Worm (Caenorhabditis elegans) whole organism, young adult: ENCODE results near the gene mnp-1.

ENCODE experiments used
- C06A6.2 ChIP-seq: fragments of 200-800 bp; sonication (Bioruptor generic); conservative IDR thresholded peaks from 2 replicates; pipeline ENCODE4 v1.3.6; 2022; ENCODE audit warnings: missing genetic modification characterization, missing compliant biosample characterization
- D2030.7 ChIP-seq: fragments of 200-800 bp; sonication (Bioruptor generic); IDR thresholded peaks from 2 replicates; pipeline ENCODE4 v1.3.6; 2022; ENCODE audit warnings: missing genetic modification reagents, missing genetic modification characterization, missing compliant biosample characterization
- F33H1.4 ChIP-seq: fragments of 200-800 bp; sonication (Bioruptor generic); IDR thresholded peaks from 2 replicates; pipeline ENCODE4 v1.3.6; 2022; ENCODE audit warnings: missing genetic modification reagents, missing genetic modification characterization, missing compliant biosample characterization
- F57C9.4 ChIP-seq: sonication (generic microtip); optimal IDR thresholded peaks from 2 replicates; lab custom pipeline; 2017; ENCODE audit warnings: mild to moderate bottlenecking, missing genetic modification characterization, missing compliant biosample characterization
- K12H6.12 ChIP-seq: fragments of 200-800 bp; sonication (Bioruptor generic); optimal IDR thresholded peaks from 2 replicates; lab custom pipeline; 2018; ENCODE audit warnings: mild to moderate bottlenecking, missing genetic modification characterization, missing compliant biosample characterization
- T07F8.4 ChIP-seq: sonication (generic microtip); optimal IDR thresholded peaks from 2 replicates; lab custom pipeline; 2016; ENCODE audit warnings: mild to moderate bottlenecking, missing genetic modification characterization, moderate library complexity, missing compliant biosample characterization
- T26A5.8 ChIP-seq: sonication (generic microtip); optimal IDR thresholded peaks from 2 replicates; lab custom pipeline; 2016; ENCODE audit warnings: missing genetic modification characterization, missing compliant biosample characterization
- Y53F4B.3 ChIP-seq: fragments of 200-800 bp; sonication (Bioruptor generic); IDR thresholded peaks from 2 replicates; pipeline ENCODE4 v1.3.6; 2022; ENCODE audit warnings: missing genetic modification reagents, missing genetic modification characterization, missing compliant biosample characterization
- Y56A3A.18 ChIP-seq: fragments of 200-800 bp; sonication (Bioruptor generic); IDR thresholded peaks from 2 replicates; pipeline ENCODE4 v1.3.6; 2022; ENCODE audit warnings: missing genetic modification reagents, missing genetic modification characterization, missing compliant biosample characterization
- aptf-2 ChIP-seq: fragments of 200-800 bp; sonication (Bioruptor generic); conservative IDR thresholded peaks from 2 replicates; pipeline ENCODE4 v1.3.6; 2022; ENCODE audit warnings: missing genetic modification reagents, missing genetic modification characterization, missing compliant biosample characterization
- atf-7 ChIP-seq: sonication (generic microtip); optimal IDR thresholded peaks from 2 replicates; lab custom pipeline; 2017; ENCODE audit warnings: mild to moderate bottlenecking, missing genetic modification characterization, missing compliant biosample characterization
- bed-1 ChIP-seq: fragments of 200-800 bp; sonication (Bioruptor generic); IDR thresholded peaks from 2 replicates; pipeline ENCODE4 v1.3.6; 2022; ENCODE audit warnings: missing genetic modification reagents, missing genetic modification characterization, missing compliant biosample characterization
- ccch-3 ChIP-seq: fragments of 200-800 bp; sonication (Bioruptor generic); optimal IDR thresholded peaks from 2 replicates; lab custom pipeline; 2018; ENCODE audit warnings: mild to moderate bottlenecking, missing genetic modification characterization, missing compliant biosample characterization
- ceh-27 ChIP-seq: fragments of 200-800 bp; sonication (Bioruptor generic); optimal IDR thresholded peaks from 2 replicates; lab custom pipeline; 2018; ENCODE audit warnings: mild to moderate bottlenecking, missing genetic modification characterization, moderate library complexity, missing compliant biosample characterization
- ceh-40 ChIP-seq: fragments of 200-800 bp; sonication (Bioruptor generic); IDR thresholded peaks from 2 replicates; pipeline ENCODE4 v1.3.6; 2022; ENCODE audit warnings: missing genetic modification characterization, missing compliant biosample characterization
- ceh-58 ChIP-seq: fragments of 200-800 bp; sonication (Bioruptor generic); IDR thresholded peaks from 2 replicates; pipeline ENCODE4 v1.3.6; 2022; ENCODE audit warnings: missing genetic modification characterization, missing compliant biosample characterization
- ceh-91 ChIP-seq: fragments of 200-800 bp; sonication (Bioruptor generic); IDR thresholded peaks from 2 replicates; pipeline ENCODE4 v1.3.6; 2022; ENCODE audit warnings: missing genetic modification reagents, missing genetic modification characterization, missing compliant biosample characterization
- dox-1 ChIP-seq: fragments of 200-800 bp; sonication (Bioruptor generic); IDR thresholded peaks from 2 replicates; pipeline ENCODE4 v1.3.6; 2022; ENCODE audit warnings: missing genetic modification reagents, missing genetic modification characterization, missing compliant biosample characterization
- dpl-1 ChIP-seq: fragments of 150-350 bp; optimal IDR thresholded peaks from 2 replicates; lab custom pipeline; 2014; ENCODE audit warnings: missing biosample characterization, missing genetic modification reagents, missing genetic modification characterization
- him-1 ChIP-seq: sonication (generic microtip); optimal IDR thresholded peaks from 2 replicates; lab custom pipeline; 2016; ENCODE audit warnings: missing genotype, missing genetic modification reagents, missing genetic modification characterization, missing compliant biosample characterization
- hrde-1 ChIP-seq: sonication (generic microtip); optimal IDR thresholded peaks from 2 replicates; lab custom pipeline; 2016; ENCODE audit warnings: missing genetic modification characterization, mild to moderate bottlenecking, missing compliant biosample characterization, moderate library complexity, missing genotype, missing genetic modification reagents, borderline replicate concordance
- let-526 ChIP-seq: fragments of 200-800 bp; sonication (Bioruptor generic); IDR thresholded peaks from 2 replicates; pipeline ENCODE4 v1.3.6; 2022; ENCODE audit warnings: missing genetic modification reagents, missing genetic modification characterization, missing compliant biosample characterization
- let-607 ChIP-seq, 2 experiments: fragments of 200-800 bp in 1 of 2; sonication (Bioruptor generic) in 1 of 2; sonication (generic microtip) in 1 of 2; optimal IDR thresholded peaks; 2 replicates each; lab custom pipeline; 2016 to 2018; ENCODE audit warnings: mild to moderate bottlenecking in 2 of 2, missing compliant biosample characterization in 2 of 2, missing genetic modification characterization in 2 of 2, moderate library complexity in 2 of 2, missing genotype in 1 of 2
- lin-26 ChIP-seq: fragments of 200-800 bp; sonication (Bioruptor generic); IDR thresholded peaks from 2 replicates; pipeline ENCODE4 v1.3.6; 2022; ENCODE audit warnings: missing genetic modification reagents, missing genetic modification characterization, missing compliant biosample characterization
- lin-54 ChIP-seq: fragments of 200-800 bp; sonication (Bioruptor generic); optimal IDR thresholded peaks from 2 replicates; lab custom pipeline; 2018; ENCODE audit warnings: mild to moderate bottlenecking, missing genetic modification characterization, missing compliant biosample characterization
- lir-1 ChIP-seq: fragments of 200-800 bp; sonication (Bioruptor generic); conservative IDR thresholded peaks from 2 replicates; pipeline ENCODE4 v1.3.6; 2022; ENCODE audit warnings: missing genetic modification reagents, missing genetic modification characterization, missing compliant biosample characterization
- lsl-1 ChIP-seq: fragments of 200-800 bp; sonication (Bioruptor generic); optimal IDR thresholded peaks from 2 replicates; lab custom pipeline; 2018; ENCODE audit warnings: mild to moderate bottlenecking, missing genetic modification characterization, moderate library complexity, missing compliant biosample characterization
- madf-3 ChIP-seq: fragments of 200-800 bp; sonication (Bioruptor generic); IDR thresholded peaks from 2 replicates; pipeline ENCODE4 v1.3.6; 2022; ENCODE audit warnings: missing genetic modification reagents, missing genetic modification characterization, missing compliant biosample characterization
- madf-6 ChIP-seq: fragments of 200-800 bp; sonication (Bioruptor generic); IDR thresholded peaks from 2 replicates; pipeline ENCODE4 v1.3.6; 2022; ENCODE audit warnings: missing genetic modification reagents, missing genetic modification characterization, missing compliant biosample characterization
- madf-8 ChIP-seq: fragments of 200-800 bp; sonication (Bioruptor generic); conservative IDR thresholded peaks from 2 replicates; pipeline ENCODE4 v1.3.6; 2022; ENCODE audit warnings: missing genetic modification reagents, missing genetic modification characterization, missing compliant biosample characterization
- nhr-179 ChIP-seq: sonication (generic microtip); optimal IDR thresholded peaks from 2 replicates; lab custom pipeline; 2016; ENCODE audit warnings: mild to moderate bottlenecking, missing genetic modification characterization, missing compliant biosample characterization
- nhr-80 ChIP-seq: sonication (generic microtip); optimal IDR thresholded peaks from 2 replicates; lab custom pipeline; 2016; ENCODE audit warnings: missing genetic modification characterization, missing compliant biosample characterization
- pha-4 ChIP-seq: fragments of 150-350 bp; sonication (generic microtip); optimal IDR thresholded peaks from 2 replicates; lab custom pipeline; 2014; ENCODE audit warnings: missing biosample characterization, missing genetic modification reagents, missing genetic modification characterization
- rpc-1 ChIP-seq, 2 experiments: fragments of 150-350 bp in 1 of 2; sonication (generic microtip) in 1 of 2; optimal IDR thresholded peaks; 2 replicates each; lab custom pipeline; 2014 to 2018; ENCODE audit warnings: missing biosample characterization in 1 of 2, missing genetic modification characterization in 1 of 2, missing genetic modification reagents in 1 of 2, missing genotype in 1 of 2
- sea-2 ChIP-seq: fragments of 200-800 bp; sonication (Bioruptor generic); IDR thresholded peaks from 2 replicates; pipeline ENCODE4 v1.3.6; 2022; ENCODE audit warnings: missing genetic modification characterization, missing compliant biosample characterization
- snpc-1.3 ChIP-seq: sonication (generic microtip); optimal IDR thresholded peaks from 2 replicates; lab custom pipeline; 2017; ENCODE audit warnings: missing genetic modification characterization, mild to moderate bottlenecking, missing compliant biosample characterization, antibody characterized with exemption, moderate library complexity, missing genotype, missing genetic modification reagents; ENCODE audit not compliant: insufficient read depth
- sptf-2 ChIP-seq: fragments of 200-800 bp; sonication (Bioruptor generic); optimal IDR thresholded peaks from 2 replicates; lab custom pipeline; 2018; ENCODE audit warnings: mild to moderate bottlenecking, missing genetic modification characterization, missing compliant biosample characterization
- xnd-1 ChIP-seq: sonication (generic microtip); optimal IDR thresholded peaks from 2 replicates; lab custom pipeline; 2016; ENCODE audit warnings: missing genotype, missing genetic modification reagents, missing genetic modification characterization, missing compliant biosample characterization
- zim-3 ChIP-seq: sonication (generic microtip); optimal IDR thresholded peaks from 2 replicates; lab custom pipeline; 2017; ENCODE audit warnings: mild to moderate bottlenecking, missing genetic modification characterization, moderate library complexity, missing compliant biosample characterization
- ztf-22 ChIP-seq: fragments of 200-800 bp; sonication (Bioruptor generic); optimal IDR thresholded peaks from 2 replicates; lab custom pipeline; 2018; ENCODE audit warnings: mild to moderate bottlenecking, missing genetic modification characterization, moderate library complexity, missing compliant biosample characterization
- ztf-25 ChIP-seq: fragments of 200-800 bp; sonication (Bioruptor generic); IDR thresholded peaks from 2 replicates; pipeline ENCODE4 v1.3.6; 2022; ENCODE audit warnings: missing genetic modification reagents, missing genetic modification characterization, missing compliant biosample characterization
- ztf-28 ChIP-seq: fragments of 200-800 bp; sonication (Bioruptor generic); IDR thresholded peaks from 2 replicates; pipeline ENCODE4 v1.3.6; 2022; ENCODE audit warnings: missing genetic modification reagents, missing genetic modification characterization, missing compliant biosample characterization
- ztf-6 ChIP-seq: fragments of 200-800 bp; sonication (Bioruptor generic); IDR thresholded peaks from 2 replicates; pipeline ENCODE4 v1.3.6; 2022; ENCODE audit warnings: missing genetic modification reagents, missing genetic modification characterization, missing compliant biosample characterization

The mnp-1 gene

ce11 chrIII:4356384-4356783, at the start of gene mnp-1:
TSS of gene mnp-1 (plus strand) at chrIII:4356594.
- TF ChIP-seq ccch-3 (no peak), let-607 (tag; optimal IDR thresholded peaks at IDR 0.05; lab: Kevin White, UChicago) (no peak), zim-3 (tag; lab: Kevin White, UChicago) (no peak), rpc-1 (optimal IDR thresholded peaks at IDR 0.05; lab: Kevin White, UChicago) (no peak), rpc-1 (tag; optimal IDR thresholded peaks at IDR 0.05; lab: Kevin White, UChicago) (no peak), dox-1 (GFP tag; lab: Robert Waterston, UW) (no peak), lin-54 (GFP tag; lab: Kevin White, UChicago) (no peak), ztf-28 (GFP tag; lab: Robert Waterston, UW) (no peak), C06A6.2 (GFP tag; lab: Robert Waterston, UW) (no peak), lir-1 (no peak), K12H6.12 (tag; lab: Kevin White, UChicago) (no peak), Y56A3A.18 (no peak), F57C9.4 (tag; lab: Kevin White, UChicago) (no peak), ztf-22 (GFP tag; lab: Kevin White, UChicago) (no peak), sptf-2 (GFP tag; lab: Kevin White, UChicago) (no peak), ceh-40 (GFP tag; lab: Robert Waterston, UW) (no peak), ztf-6 (GFP tag; lab: Robert Waterston, UW) (no peak), hrde-1 (no peak)

ce11 chrIII:4309303-4309702, 47.1 kb upstream of the mnp-1 start:
- TF ChIP-seq madf-8 (no peak), T26A5.8 (tag; lab: Kevin White, UChicago) (no peak)

DNA sequence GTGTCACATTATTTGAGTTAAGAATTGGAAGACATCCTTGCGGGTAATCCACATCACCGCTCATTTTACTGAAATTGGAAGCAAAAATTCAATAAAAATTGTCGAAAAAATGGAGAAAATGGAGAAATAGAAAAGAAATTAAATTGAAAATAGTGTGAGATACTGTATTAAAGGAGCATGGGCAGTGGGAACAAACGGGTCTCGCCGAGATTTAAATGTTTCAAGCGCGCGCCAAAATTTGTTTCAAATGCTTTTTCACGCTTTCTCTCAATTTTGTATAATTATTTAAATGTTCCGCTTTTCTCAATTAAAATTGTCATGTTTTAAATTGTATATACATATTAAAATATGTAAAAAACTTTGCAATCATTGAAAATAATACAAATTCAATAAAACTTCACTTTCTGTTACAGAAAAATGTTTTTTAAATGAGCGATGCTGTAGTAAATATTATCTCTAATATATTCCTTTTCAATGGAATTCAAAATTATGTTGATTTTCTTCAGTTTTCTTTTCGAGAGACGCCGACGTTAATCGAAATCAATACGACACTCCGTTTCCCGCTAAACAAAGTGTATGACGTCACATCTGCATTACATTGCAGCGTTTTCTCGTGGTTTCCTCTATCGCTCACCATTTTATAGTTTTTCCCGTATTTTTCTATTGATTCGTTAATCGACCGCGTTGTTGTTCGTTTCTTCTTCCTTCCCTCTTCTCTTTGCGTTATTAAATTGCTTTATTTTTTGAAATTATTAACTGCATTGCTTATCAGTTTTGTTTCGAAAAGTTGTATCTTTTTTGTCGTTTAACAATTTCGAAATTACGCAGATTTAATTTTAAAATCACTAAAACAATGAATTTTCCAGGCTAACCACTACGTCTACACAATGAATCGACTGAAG, 43.1 kb upstream of the mnp-1 start, which contains the start of the genes evl-14 and dcn-1:
Gene evl-14, minus strand, starts transcription at position 68 of the 902 bp plus-strand sequence.
Gene dcn-1, plus strand, starts transcription at position 852 of the 902 bp plus-strand sequence.
- TF ChIP-seq sea-2 (GFP tag; lab: Robert Waterston, UW), result no peak
- peak; percentile 2 for TF ChIP-seq him-1 (tag; lab: Kevin White, UChicago)
- TF ChIP-seq F33H1.4 (GFP tag; lab: Robert Waterston, UW), result peak; percentile 94
- TF ChIP-seq lsl-1 (GFP tag; lab: Kevin White, UChicago), result peak; percentile 92
- TF ChIP-seq nhr-80 (tag; lab: Kevin White, UChicago), result peak; percentile 39
- no peak for TF ChIP-seq let-526 (GFP tag; lab: Robert Waterston, UW)
- no peak for TF ChIP-seq ccch-3
- TF ChIP-seq K12H6.12 (tag; lab: Kevin White, UChicago), result peak; percentile 46
- no peak for TF ChIP-seq Y53F4B.3 (GFP tag; lab: Robert Waterston, UW)
- peak; percentile 80 for TF ChIP-seq xnd-1
- TF ChIP-seq atf-7 (tag; lab: Kevin White, UChicago), result peak; percentile 79
- peak; percentile 87 for TF ChIP-seq madf-8
- TF ChIP-seq madf-6, result peak; percentile 96
- no peak for TF ChIP-seq madf-3 (GFP tag; lab: Robert Waterston, UW)
- no peak for TF ChIP-seq bed-1 (GFP tag; lab: Robert Waterston, UW)
- no peak for TF ChIP-seq hrde-1
- no peak for TF ChIP-seq ceh-58 (GFP tag; lab: Robert Waterston, UW)
- TF ChIP-seq ceh-27, result no peak
- TF ChIP-seq ztf-25 (GFP tag; lab: Robert Waterston, UW), result no peak
- TF ChIP-seq D2030.7, result no peak; the same call in none of the 2 replicates
- peak; percentile 47 for TF ChIP-seq snpc-1.3 (tag; lab: Kevin White, UChicago)
- TF ChIP-seq aptf-2 (GFP tag; lab: Robert Waterston, UW), result no peak
- TF ChIP-seq lin-54 (GFP tag; lab: Kevin White, UChicago), result peak; percentile 68
- TF ChIP-seq lin-26, result no peak
- no peak for TF ChIP-seq nhr-179
- TF ChIP-seq ceh-91 (GFP tag; lab: Robert Waterston, UW), result peak; percentile 84
- peak in 1 of 2 experiments; percentile 20 for TF ChIP-seq let-607 (tag; optimal IDR thresholded peaks at IDR 0.05; lab: Kevin White, UChicago)
- peak; percentile 82 for TF ChIP-seq dpl-1 (GFP tag; lab: Kevin White, UChicago)
- peak; percentile 74 for TF ChIP-seq pha-4 (tag; lab: Kevin White, UChicago)
- TF ChIP-seq T07F8.4 (tag; lab: Kevin White, UChicago), result no peak
